Worm (Caenorhabditis elegans): ENCODE data around the gene fbxc-18.

DNA sequence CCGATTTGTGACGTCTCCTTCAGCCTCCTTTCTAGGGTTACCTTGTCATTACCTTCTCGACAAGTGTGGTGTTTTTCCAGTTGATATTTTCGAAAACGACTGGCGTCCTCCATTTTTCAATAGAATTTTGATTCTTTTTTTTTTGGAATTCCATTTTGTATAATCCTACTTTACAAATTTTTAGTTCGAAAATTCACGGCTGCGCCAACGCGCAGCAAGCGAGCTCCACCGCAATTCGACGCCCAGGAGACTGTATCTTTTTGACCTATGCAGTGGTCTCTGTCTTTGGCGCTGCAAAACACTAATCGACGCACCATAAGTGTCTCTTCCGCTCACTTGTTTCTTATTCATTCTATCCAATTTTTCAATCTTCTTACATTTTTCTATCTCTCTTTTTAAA lies 24.4 kb upstream of the fbxc-18 start, which contains the start of gene fbxc-42:
- TF ChIP-seq unc-98 (GFP tag; IDR thresholded peaks at IDR 0.05), result no peak
- no peak for TF ChIP-seq pag-3 (tag; optimal IDR thresholded peaks at IDR 0.05; ENCODE audit: borderline replicate concordance, insufficient read depth)
- TF ChIP-seq efl-1 (optimal IDR thresholded peaks at IDR 0.05), result no peak
- no peak for TF ChIP-seq efl-1 (GFP tag; optimal IDR thresholded peaks at IDR 0.05 in 1 of 2)
- TF ChIP-seq nhr-12 (tag; optimal IDR thresholded peaks at IDR 0.05), result no peak
- no peak for TF ChIP-seq nhr-76 (tag; optimal IDR thresholded peaks at IDR 0.05)
- no peak for TF ChIP-seq dsc-1 (tag; optimal IDR thresholded peaks at IDR 0.05)
- no peak for TF ChIP-seq ets-5 (GFP tag; IDR thresholded peaks at IDR 0.05)
- no peak for TF ChIP-seq nhr-28 (tag; optimal IDR thresholded peaks at IDR 0.05)
- TF ChIP-seq lsy-2 (tag; optimal IDR thresholded peaks at IDR 0.05), result no peak
- no peak for TF ChIP-seq pqm-1 (tag; optimal IDR thresholded peaks at IDR 0.05)
- TF ChIP-seq jun-1 (tag; optimal IDR thresholded peaks at IDR 0.05), result no peak
